Fruit fly (Drosophila melanogaster) whole organism, embryonic: ENCODE measurements around the gene Rab40.
A peak's percentile ranks its signal among the peaks of the same experiment; 100 is the strongest.

Experiments used
- Aef1 ChIP-seq: fragments of 200-800 bp; sonication (Bioruptor generic); IDR thresholded peaks from 3 replicates; pipeline ENCODE4 v1.3.6; 2022; ENCODE audit warnings: missing biosample characterization, missing genetic modification characterization
- Blimp-1 ChIP-seq: fragments of 200-800 bp; sonication (Bioruptor generic); optimal IDR thresholded peaks from 3 replicates; lab custom pipeline; 2018; ENCODE audit warnings: missing biosample characterization, missing genetic modification characterization, mild to moderate bottlenecking, moderate library complexity, missing genetic modification reagents
- Bteb2 ChIP-seq: fragments of 200-800 bp; sonication (Bioruptor generic); optimal IDR thresholded peaks from 2 replicates; lab custom pipeline; 2016; ENCODE audit warnings: missing biosample characterization, missing genetic modification characterization
- CG11456 ChIP-seq: fragments of 200-800 bp; sonication (Bioruptor generic); IDR thresholded peaks from 3 replicates; pipeline ENCODE4 v1.3.6; 2022; ENCODE audit warnings: missing biosample characterization, missing genetic modification characterization
- CG11695 ChIP-seq: fragments of 200-800 bp; sonication (Bioruptor generic); IDR thresholded peaks from 3 replicates; pipeline ENCODE4 v1.3.6; 2022; ENCODE audit warnings: missing biosample characterization, missing genetic modification characterization
- CG12391 ChIP-seq: fragments of 200-800 bp; sonication (Bioruptor generic); optimal IDR thresholded peaks from 3 replicates; lab custom pipeline; 2018; ENCODE audit warnings: missing biosample characterization, mild to moderate bottlenecking, missing genetic modification characterization, moderate library complexity
- CG13287 ChIP-seq: fragments of 200-800 bp; sonication (Bioruptor generic); IDR thresholded peaks from 2 replicates; pipeline ENCODE4 v1.3.6; 2022; ENCODE audit warnings: missing biosample characterization, missing genetic modification characterization; ENCODE audit not compliant: partially characterized antibody
- CG14014 ChIP-seq: fragments of 200-800 bp; sonication (Bioruptor generic); IDR thresholded peaks from 2 replicates; pipeline ENCODE4 v1.3.6; 2022; ENCODE audit warnings: missing biosample characterization, missing genetic modification characterization
- CG14710 ChIP-seq: fragments of 200-800 bp; sonication (Bioruptor generic); optimal IDR thresholded peaks from 3 replicates; lab custom pipeline; 2019; ENCODE audit warnings: missing biosample characterization, mild to moderate bottlenecking, missing genetic modification characterization, moderate library complexity
- CG15011 ChIP-seq: fragments of 200-800 bp; sonication (Bioruptor generic); optimal IDR thresholded peaks from 3 replicates; lab custom pipeline; 2018; ENCODE audit warnings: missing biosample characterization, mild to moderate bottlenecking, missing genetic modification characterization
- CG1602 ChIP-seq: fragments of 200-800 bp; sonication (Bioruptor generic); optimal IDR thresholded peaks from 3 replicates; lab custom pipeline; 2016; ENCODE audit warnings: missing biosample characterization, missing genetic modification characterization
- CG16813 ChIP-seq: fragments of 200-800 bp; sonication (Bioruptor generic); IDR thresholded peaks from 3 replicates; pipeline ENCODE4 v1.3.6; 2022; ENCODE audit warnings: missing biosample characterization, missing genetic modification characterization; ENCODE audit not compliant: partially characterized antibody
- CG17328 ChIP-seq: fragments of 200-800 bp; sonication (Bioruptor generic); IDR thresholded peaks from 2 replicates; pipeline ENCODE4 v1.3.6; 2022; ENCODE audit warnings: missing biosample characterization, missing genetic modification characterization
- CG1832 ChIP-seq: fragments of 200-800 bp; sonication (Bioruptor generic); optimal IDR thresholded peaks from 2 replicates; lab custom pipeline; 2017; ENCODE audit warnings: missing biosample characterization, mild to moderate bottlenecking, missing genetic modification characterization, inconsistent platforms
- CG31224 ChIP-seq: fragments of 200-800 bp; sonication (Bioruptor generic); IDR thresholded peaks from 2 replicates; pipeline ENCODE4 v1.3.6; 2022; ENCODE audit warnings: missing biosample characterization, missing genetic modification characterization
- CG32532 ChIP-seq: fragments of 200-800 bp; sonication (Bioruptor generic); IDR thresholded peaks from 2 replicates; pipeline ENCODE4 v1.3.6; 2022; ENCODE audit warnings: missing biosample characterization, missing genetic modification characterization
- CG34376 ChIP-seq: fragments of 200-800 bp; sonication (Bioruptor generic); optimal IDR thresholded peaks from 2 replicates; lab custom pipeline; 2018; ENCODE audit warnings: missing biosample characterization, mild to moderate bottlenecking, missing genetic modification characterization
- CG6654 ChIP-seq: fragments of 200-800 bp; sonication (Bioruptor generic); optimal IDR thresholded peaks from 2 replicates; lab custom pipeline; 2017; ENCODE audit warnings: missing biosample characterization, mild to moderate bottlenecking, missing genetic modification characterization
- CG7786 ChIP-seq: fragments of 200-800 bp; sonication (Bioruptor generic); optimal IDR thresholded peaks from 2 replicates; lab custom pipeline; 2016; ENCODE audit warnings: missing biosample characterization, missing genetic modification characterization
- CG9727 ChIP-seq: fragments of 200-800 bp; sonication (Bioruptor generic); optimal IDR thresholded peaks from 3 replicates; lab custom pipeline; 2017; ENCODE audit warnings: missing biosample characterization, mild to moderate bottlenecking, missing genetic modification characterization
- CG9817 ChIP-seq: fragments of 200-800 bp; sonication (Bioruptor generic); optimal IDR thresholded peaks from 2 replicates; lab custom pipeline; 2018; ENCODE audit warnings: missing biosample characterization, mild to moderate bottlenecking, missing genetic modification characterization, moderate library complexity
- CG9932 ChIP-seq: fragments of 200-800 bp; sonication (Bioruptor generic); IDR thresholded peaks from 2 replicates; pipeline ENCODE4 v1.3.6; 2022; ENCODE audit warnings: missing biosample characterization, missing genetic modification characterization
- CHES-1-like ChIP-seq: fragments of 200-800 bp; sonication (Bioruptor generic); optimal IDR thresholded peaks from 2 replicates; lab custom pipeline; 2016; ENCODE audit warnings: missing biosample characterization, missing genetic modification characterization
- Dref ChIP-seq: fragments of 200-800 bp; sonication (Bioruptor generic); IDR thresholded peaks from 2 replicates; pipeline ENCODE4 v1.3.6; 2022; ENCODE audit warnings: missing biosample characterization, missing genetic modification characterization
- Drgx ChIP-seq: fragments of 200-800 bp; sonication (Bioruptor generic); IDR thresholded peaks from 2 replicates; pipeline ENCODE4 v1.3.6; 2022; ENCODE audit warnings: missing biosample characterization, missing genetic modification characterization
- HLH54F ChIP-seq: fragments of 200-800 bp; sonication (Bioruptor generic); optimal IDR thresholded peaks from 3 replicates; lab custom pipeline; 2016; ENCODE audit warnings: missing biosample characterization, missing genetic modification characterization
- Hand ChIP-seq: fragments of 200-800 bp; sonication (Bioruptor generic); optimal IDR thresholded peaks from 2 replicates; lab custom pipeline; 2017; ENCODE audit warnings: mild to moderate bottlenecking, missing biosample characterization, missing genetic modification reagents, missing genetic modification characterization
- Hmx ChIP-seq: fragments of 200-800 bp; sonication (Bioruptor generic); optimal IDR thresholded peaks from 2 replicates; lab custom pipeline; 2016; ENCODE audit warnings: missing biosample characterization, missing genetic modification characterization
- Hr3 ChIP-seq: fragments of 200-800 bp; sonication (Bioruptor generic); optimal IDR thresholded peaks from 3 replicates; lab custom pipeline; 2016; ENCODE audit warnings: missing biosample characterization, missing genetic modification characterization
- Hsf ChIP-seq: fragments of 200-800 bp; sonication (Bioruptor generic); optimal IDR thresholded peaks from 3 replicates; lab custom pipeline; 2016; ENCODE audit warnings: missing biosample characterization, missing genetic modification characterization
- MBD-R2 ChIP-seq: fragments of 200-800 bp; sonication (Bioruptor generic); IDR thresholded peaks from 2 replicates; pipeline ENCODE4 v1.3.6; 2022; ENCODE audit warnings: missing biosample characterization, missing genetic modification characterization
- Max ChIP-seq: fragments of 200-800 bp; sonication (Bioruptor generic); optimal IDR thresholded peaks from 2 replicates; lab custom pipeline; 2016; ENCODE audit warnings: missing biosample characterization, mild to moderate bottlenecking, missing genetic modification characterization
- Med ChIP-seq: fragments of 200-800 bp; sonication (Bioruptor generic); peaks from one replicate; lab custom pipeline; 2016; ENCODE audit warnings: missing biosample characterization, missing genetic modification characterization, mild to moderate bottlenecking, inconsistent platforms, moderate library complexity
- Mrtf ChIP-seq: fragments of 200-800 bp; sonication (Bioruptor generic); IDR thresholded peaks from 3 replicates; pipeline ENCODE4 v1.3.6; 2022; ENCODE audit warnings: missing biosample characterization, missing genetic modification characterization
- Oli ChIP-seq: fragments of 200-800 bp; sonication (Bioruptor generic); optimal IDR thresholded peaks from 2 replicates; lab custom pipeline; 2018; ENCODE audit warnings: missing biosample characterization, mild to moderate bottlenecking, missing genetic modification characterization, moderate library complexity
- Optix ChIP-seq: fragments of 200-800 bp; sonication (Bioruptor generic); IDR thresholded peaks from 3 replicates; pipeline ENCODE4 v1.3.6; 2022; ENCODE audit warnings: missing biosample characterization, missing genetic modification characterization
- Pdp1 ChIP-seq, 2 experiments: fragments of 200-800 bp; sonication (Bioruptor generic); optimal IDR thresholded peaks; 3 replicates each; lab custom pipeline; 2016; ENCODE audit warnings: missing biosample characterization in 2 of 2, missing genetic modification characterization in 2 of 2, mild to moderate bottlenecking in 1 of 2, moderate library complexity in 1 of 2
- cato ChIP-seq: fragments of 200-800 bp; sonication (Bioruptor generic); optimal IDR thresholded peaks from 2 replicates; lab custom pipeline; 2016; ENCODE audit warnings: missing biosample characterization, missing genetic modification characterization, borderline replicate concordance
- dmrt11E ChIP-seq: fragments of 200-800 bp; sonication (Bioruptor generic); optimal IDR thresholded peaks from 3 replicates; lab custom pipeline; 2018; ENCODE audit warnings: missing biosample characterization, mild to moderate bottlenecking, missing genetic modification characterization, moderate library complexity
- fd3F ChIP-seq: fragments of 200-800 bp; sonication (Bioruptor generic); optimal IDR thresholded peaks from 2 replicates; lab custom pipeline; 2018; ENCODE audit warnings: missing biosample characterization, mild to moderate bottlenecking, missing genetic modification characterization, moderate library complexity
- jigr1 ChIP-seq: fragments of 200-800 bp; sonication (Bioruptor generic); IDR thresholded peaks from 3 replicates; pipeline ENCODE4 v1.3.6; 2022; ENCODE audit warnings: missing biosample characterization, missing genetic modification characterization
- org-1 ChIP-seq: fragments of 200-800 bp; sonication (Bioruptor generic); optimal IDR thresholded peaks from 2 replicates; lab custom pipeline; 2017; ENCODE audit warnings: missing biosample characterization, missing genetic modification characterization
- pnt ChIP-seq: fragments of 200-800 bp; sonication (Bioruptor generic); optimal IDR thresholded peaks from 3 replicates; lab custom pipeline; 2016; ENCODE audit warnings: missing biosample characterization, missing genetic modification characterization
- pros ChIP-seq: fragments of 200-800 bp; sonication (Bioruptor generic); optimal IDR thresholded peaks from 3 replicates; lab custom pipeline; 2019; ENCODE audit warnings: missing biosample characterization, mild to moderate bottlenecking, missing genetic modification characterization, moderate library complexity
- sd ChIP-seq: fragments of 200-800 bp; sonication (Bioruptor generic); optimal IDR thresholded peaks from 3 replicates; lab custom pipeline; 2018; ENCODE audit warnings: missing biosample characterization, mild to moderate bottlenecking, missing genetic modification characterization, moderate library complexity
- sens-2 ChIP-seq: fragments of 200-800 bp; sonication (Bioruptor generic); IDR thresholded peaks from 2 replicates; pipeline ENCODE4 v1.3.6; 2022; ENCODE audit warnings: missing biosample characterization, missing genetic modification characterization
- sima ChIP-seq: fragments of 200-800 bp; sonication (Bioruptor generic); optimal IDR thresholded peaks from 2 replicates; lab custom pipeline; 2016; ENCODE audit warnings: missing biosample characterization, missing genetic modification characterization
- sisA ChIP-seq: fragments of 200-800 bp; sonication (Bioruptor generic); IDR thresholded peaks from 2 replicates; pipeline ENCODE4 v1.3.6; 2022; ENCODE audit warnings: missing biosample characterization, missing genetic modification characterization
- slbo ChIP-seq: fragments of 200-800 bp; sonication (Bioruptor generic); IDR thresholded peaks from 2 replicates; pipeline ENCODE4 v1.3.6; 2022; ENCODE audit warnings: missing biosample characterization, missing genetic modification characterization
- zfh2 ChIP-seq: fragments of 200-800 bp; sonication (Bioruptor generic); optimal IDR thresholded peaks from 2 replicates; lab custom pipeline; 2016; ENCODE audit warnings: missing biosample characterization, missing genetic modification characterization

Rab40 gene

dm6 chrX:12466541-12467240 is 3.8 kb upstream of the Rab40 start (continued):
- no peak for TF ChIP-seq CG1832 (GFP tag; lab: Kevin White, UChicago)
- TF ChIP-seq CG13287 (GFP tag; lab: Robert Waterston, UW): no peak
- TF ChIP-seq Blimp-1 (GFP tag; lab: Kevin White, UChicago): peak; percentile 23
- no peak for TF ChIP-seq sd
- peak; percentile 34 for TF ChIP-seq Bteb2 (GFP tag; lab: Kevin White, UChicago)
- no peak for TF ChIP-seq dmrt11E (tag; lab: Kevin White, UChicago)
- TF ChIP-seq CG34376: peak; percentile 23
- no peak for TF ChIP-seq Drgx (GFP tag; lab: Robert Waterston, UW)
- TF ChIP-seq CG16813 (GFP tag; lab: Robert Waterston, UW): no peak
- 0 out of 3 replicates have a peak, but pooled peaks have one; percentile 59 for TF ChIP-seq CG11456 (GFP tag; lab: Robert Waterston, UW)
- TF ChIP-seq CG17328: no peak
- peak; percentile 24; the same call in 1 of the 2 replicates for TF ChIP-seq CG32532 (GFP tag; lab: Robert Waterston, UW)
- TF ChIP-seq CG15011 (GFP tag; lab: Kevin White, UChicago): peak; percentile 49
- peak; percentile 45 for TF ChIP-seq CG14014
- TF ChIP-seq Hmx: no peak
- no peak for TF ChIP-seq fd3F (GFP tag; lab: Kevin White, UChicago)
- peak; percentile 24; the same call in 1 of the 3 replicates for TF ChIP-seq CG11695 (GFP tag; lab: Robert Waterston, UW)
- peak; percentile 63 for TF ChIP-seq CG9727 (GFP tag; lab: Kevin White, UChicago)
- 0 out of 3 replicates have a peak, but pooled peaks have one; percentile 15 for TF ChIP-seq Aef1 (GFP tag; lab: Robert Waterston, UW)
- no peak for TF ChIP-seq sima (GFP tag; lab: Kevin White, UChicago)
- no peak for TF ChIP-seq Dref (GFP tag; lab: Robert Waterston, UW)
- TF ChIP-seq CG7786 (GFP tag; lab: Kevin White, UChicago): peak; percentile 13
- no peak for TF ChIP-seq Optix
- TF ChIP-seq CG12391: peak; percentile 52
- TF ChIP-seq CG31224 (GFP tag; lab: Robert Waterston, UW): no peak
- no peak for TF ChIP-seq sens-2 (GFP tag; lab: Robert Waterston, UW)
- peak; percentile 9 for TF ChIP-seq CG14710 (tag; lab: Kevin White, UChicago)
- peak; percentile 46 for TF ChIP-seq org-1 (GFP tag; lab: Kevin White, UChicago)
- TF ChIP-seq slbo (GFP tag; lab: Robert Waterston, UW): peak; percentile 56
- TF ChIP-seq Oli (tag; lab: Kevin White, UChicago): peak; percentile 56
- 0 out of 3 replicates have a peak, but pooled peaks have one; percentile 15 for TF ChIP-seq Mrtf (GFP tag; lab: Robert Waterston, UW)
- TF ChIP-seq CG6654 (GFP tag; lab: Kevin White, UChicago): peak; percentile 15
- no peak for TF ChIP-seq pros
- peak; percentile 31 for TF ChIP-seq sisA (GFP tag; lab: Robert Waterston, UW)
- TF ChIP-seq CG9817 (tag; lab: Kevin White, UChicago): peak; percentile 39
- TF ChIP-seq MBD-R2: no peak
- TF ChIP-seq CHES-1-like (GFP tag; lab: Kevin White, UChicago): peak; percentile 32
- peak; percentile 87 for TF ChIP-seq Med
- peak; percentile 52 for TF ChIP-seq Hand
- peak; percentile 38 for TF ChIP-seq CG1602
- peak; percentile 30; the same call in 1 of the 2 replicates for TF ChIP-seq CG9932 (GFP tag; lab: Robert Waterston, UW)
- TF ChIP-seq Hsf (GFP tag; lab: Kevin White, UChicago): peak; percentile 35
- no peak for TF ChIP-seq jigr1 (GFP tag; lab: Robert Waterston, UW)
- peak; percentile 40 for TF ChIP-seq HLH54F
- TF ChIP-seq Pdp1 (GFP tag; optimal IDR thresholded peaks at IDR 0.05; lab: Kevin White, UChicago): peak; percentile 60 to 90
- peak; percentile 25 for TF ChIP-seq Max (GFP tag; lab: Kevin White, UChicago)
- TF ChIP-seq Hr3 (GFP tag; lab: Kevin White, UChicago): peak; percentile 17
- TF ChIP-seq pnt (GFP tag; lab: Kevin White, UChicago): peak; percentile 22
- TF ChIP-seq zfh2: peak; percentile 40
- TF ChIP-seq cato (GFP tag; lab: Kevin White, UChicago): no peak
